Worm (Caenorhabditis elegans) whole organism, early embryonic: ENCODE results near the gene Y51H4A.936.
"Not testable (repeated sequence)": the region's sequence is repeated elsewhere in the genome, so short reads cannot be mapped to it uniquely, and the experiment has no call there.

Source experiments
- B0310.2 ChIP-seq: sonication (generic microtip); optimal IDR thresholded peaks from 2 replicates; lab custom pipeline; 2016; ENCODE audit warnings: mild to moderate bottlenecking, missing genetic modification characterization, missing compliant biosample characterization
- F13C5.2 ChIP-seq: sonication (generic microtip); optimal IDR thresholded peaks from 2 replicates; lab custom pipeline; 2017; ENCODE audit warnings: mild to moderate bottlenecking, missing genetic modification characterization, inconsistent platforms, missing compliant biosample characterization
- aly-1 ChIP-seq: sonication (generic microtip); optimal IDR thresholded peaks from 2 replicates; lab custom pipeline; 2016; ENCODE audit warnings: missing genetic modification characterization, missing compliant biosample characterization
- ama-1 ChIP-seq: fragments of 150-350 bp; optimal IDR thresholded peaks from 2 replicates; lab custom pipeline; 2014
- ceh-36 ChIP-seq: sonication (generic microtip); optimal IDR thresholded peaks from 2 replicates; lab custom pipeline; 2016; ENCODE audit warnings: missing genetic modification characterization, inconsistent platforms, missing compliant biosample characterization
- ets-7 ChIP-seq: sonication (generic microtip); optimal IDR thresholded peaks from 2 replicates; lab custom pipeline; 2016; ENCODE audit warnings: missing genotype, missing genetic modification characterization, missing compliant biosample characterization
- flt-1 ChIP-seq: fragments of 200-800 bp; sonication (Bioruptor generic); IDR thresholded peaks from 2 replicates; pipeline ENCODE4 v1.3.6; 2022; ENCODE audit warnings: missing genetic modification characterization, missing compliant biosample characterization
- hmbx-1 ChIP-seq: sonication (generic microtip); optimal IDR thresholded peaks from 2 replicates; lab custom pipeline; 2016; ENCODE audit warnings: mild to moderate bottlenecking, missing genetic modification characterization, missing compliant biosample characterization
- hmg-4 ChIP-seq: fragments of 200-800 bp; sonication (Bioruptor generic); optimal IDR thresholded peaks from 2 replicates; lab custom pipeline; 2018; ENCODE audit warnings: mild to moderate bottlenecking, missing genetic modification characterization, missing compliant biosample characterization
- hnd-1 ChIP-seq: sonication (generic microtip); optimal IDR thresholded peaks from 2 replicates; lab custom pipeline; 2016; ENCODE audit warnings: missing genetic modification characterization, missing compliant biosample characterization
- pes-1 ChIP-seq: fragments of 200-800 bp; sonication (Bioruptor generic); IDR thresholded peaks from 2 replicates; pipeline ENCODE4 v1.3.6; 2022; ENCODE audit warnings: missing genetic modification reagents, missing genetic modification characterization, missing compliant biosample characterization
- scrt-1 ChIP-seq: fragments of 200-800 bp; sonication (Bioruptor generic); IDR thresholded peaks from 2 replicates; pipeline ENCODE4 v1.3.6; 2022; ENCODE audit warnings: missing genetic modification characterization, missing compliant biosample characterization
- sea-1 ChIP-seq: fragments of 200-800 bp; sonication (Bioruptor generic); conservative IDR thresholded peaks from 2 replicates; pipeline ENCODE4 v1.3.6; 2022; ENCODE audit warnings: missing genetic modification characterization, missing compliant biosample characterization
- tbx-11 ChIP-seq: fragments of 200-800 bp; sonication (Bioruptor generic); IDR thresholded peaks from 2 replicates; pipeline ENCODE4 v1.3.6; 2022; ENCODE audit warnings: missing genetic modification characterization, missing compliant biosample characterization
- tbx-37 ChIP-seq: fragments of 200-800 bp; sonication (Bioruptor generic); conservative IDR thresholded peaks from 2 replicates; pipeline ENCODE4 v1.3.6; 2022; ENCODE audit warnings: missing genetic modification reagents, missing genetic modification characterization, missing compliant biosample characterization
- tra-4 ChIP-seq: sonication (generic microtip); optimal IDR thresholded peaks from 2 replicates; lab custom pipeline; 2017; ENCODE audit warnings: missing genetic modification characterization, missing compliant biosample characterization

Y51H4A.936 gene

ce11 chrIV:16659475-16659874, 30.3 kb downstream of the Y51H4A.936 start:
- TF ChIP-seq flt-1 (GFP tag; lab: Robert Waterston, UW) (no peak), ceh-36 (no peak), ets-7 (tag; lab: Kevin White, UChicago) (no peak), tra-4 (tag; lab: Kevin White, UChicago) (no peak)

ce11 chrIV:16663591-16663990, 34.4 kb downstream of the Y51H4A.936 start:
- TF ChIP-seq pes-1 (GFP tag; lab: Robert Waterston, UW), result no peak
- TF ChIP-seq tra-4 (tag; lab: Kevin White, UChicago), result no peak
- no peak for TF ChIP-seq tbx-37
- no peak for TF ChIP-seq sea-1 (GFP tag; lab: Robert Waterston, UW)
- no peak for TF ChIP-seq flt-1 (GFP tag; lab: Robert Waterston, UW)
- TF ChIP-seq F13C5.2, result no peak
- TF ChIP-seq B0310.2, result no peak
- TF ChIP-seq tbx-11 (GFP tag; lab: Robert Waterston, UW), result no peak
- no peak for TF ChIP-seq hmg-4
- no peak for TF ChIP-seq scrt-1 (GFP tag; lab: Robert Waterston, UW)
- TF ChIP-seq ama-1 (lab: Kevin White, UChicago), result no peak
- TF ChIP-seq ceh-36, result no peak
- TF ChIP-seq hmbx-1 (tag; lab: Kevin White, UChicago), result no peak
- no peak for TF ChIP-seq aly-1 (tag; lab: Kevin White, UChicago)
- TF ChIP-seq hnd-1 (tag; lab: Kevin White, UChicago), result no peak

- not testable (repeated sequence) for TF ChIP-seq aly-1 (tag; lab: Kevin White, UChicago); hnd-1 (tag; lab: Kevin White, UChicago); tbx-11 (GFP tag; lab: Robert Waterston, UW)
These were observed 34.8 kb downstream of the Y51H4A.936 start, which contains the start of gene sta-1 for ce11 chrIV:16664020-16664419. Gene sta-1, plus strand, starts transcription at chrIV:16664320.
